Worm (Caenorhabditis elegans): ENCODE results near the gene ugt-6.

DNA sequence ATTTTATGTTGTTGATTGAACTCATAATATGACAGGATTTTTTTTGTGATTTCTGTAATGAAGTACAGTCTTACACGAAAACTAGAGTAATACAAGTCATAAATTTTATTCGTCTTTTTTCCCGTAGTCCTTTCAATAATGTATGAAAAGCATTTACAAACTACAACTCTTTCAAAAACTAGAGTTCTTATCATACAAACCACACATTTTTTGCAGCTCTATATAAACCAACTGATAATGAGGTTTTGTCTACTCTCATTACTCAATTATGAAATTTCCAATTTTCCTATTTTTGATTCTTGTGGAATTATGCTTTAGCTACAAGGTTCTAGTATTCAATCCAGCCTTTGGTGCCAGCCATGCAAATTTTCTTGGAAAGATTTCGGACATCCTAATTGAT lies 26.8 kb upstream of the ugt-6 start, which contains the start of gene ugt-16:
- TF ChIP-seq dao-5 (tag; optimal IDR thresholded peaks at IDR 0.05) (no peak), him-1 (tag; optimal IDR thresholded peaks at IDR 0.05) (no peak)

Measured in whole organism, L4/young adult.